Worm (Caenorhabditis elegans) whole organism, L1 larva: ENCODE data around the gene F14F9.5.

Source experiments
- alr-1 ChIP-seq: fragments of 200-800 bp; sonication (Bioruptor generic); optimal IDR thresholded peaks from 2 replicates; lab custom pipeline; 2018; ENCODE audit warnings: borderline replicate concordance, mild to moderate bottlenecking, missing genetic modification characterization, missing compliant biosample characterization
- ama-1 ChIP-seq: fragments of 150-350 bp; optimal IDR thresholded peaks from 2 replicates; lab custom pipeline; 2014
- blmp-1 ChIP-seq: fragments of 150-350 bp; optimal IDR thresholded peaks from 2 replicates; lab custom pipeline; 2014; ENCODE audit warnings: missing biosample characterization, missing genetic modification characterization
- dsc-1 ChIP-seq: sonication (generic microtip); optimal IDR thresholded peaks from 2 replicates; lab custom pipeline; 2016; ENCODE audit warnings: mild to moderate bottlenecking, missing genetic modification characterization, missing compliant biosample characterization
- fkh-4 ChIP-seq: sonication (generic microtip); optimal IDR thresholded peaks from 2 replicates; lab custom pipeline; 2016; ENCODE audit warnings: missing compliant biosample characterization, missing genetic modification characterization, borderline replicate concordance
- lir-3 ChIP-seq: sonication (generic microtip); optimal IDR thresholded peaks from 2 replicates; lab custom pipeline; 2016; ENCODE audit warnings: mild to moderate bottlenecking, missing genetic modification characterization, moderate library complexity, missing compliant biosample characterization; ENCODE audit not compliant: poor library complexity
- rnt-1 ChIP-seq: sonication (generic microtip); optimal IDR thresholded peaks from 2 replicates; lab custom pipeline; 2016; ENCODE audit warnings: mild to moderate bottlenecking, missing genetic modification characterization, moderate library complexity, missing compliant biosample characterization

ce11 chrV:5131380-5131779, 4.5 kb downstream of the F14F9.5 start:
- TF ChIP-seq blmp-1 (tag; lab: Kevin White, UChicago) (peak; percentile 4), lir-3 (tag; lab: Kevin White, UChicago) (no peak), rnt-1 (tag; lab: Kevin White, UChicago) (peak; percentile 51), dsc-1 (tag; lab: Kevin White, UChicago) (no peak), alr-1 (no peak), fkh-4 (no peak), ama-1 (lab: Kevin White, UChicago) (no peak)
